Fruit fly (Drosophila melanogaster) Kc167 (cell line): ENCODE data around the gene CG7903.

Experiments used
- Myc ChIP-seq: fragments of >200 bp; optimal IDR thresholded peaks from 2 replicates; lab custom pipeline; 2017; ENCODE audit warnings: missing external identifiers
- Sin3A ChIP-seq: fragments of >200 bp; optimal IDR thresholded peaks from 2 replicates; lab custom pipeline; 2018; ENCODE audit warnings: missing external identifiers
- h ChIP-seq: fragments of >200 bp; optimal IDR thresholded peaks from 3 replicates; lab custom pipeline; 2018; ENCODE audit warnings: missing external identifiers
- insv ChIP-seq: fragments of >200 bp; optimal IDR thresholded peaks from 3 replicates; lab custom pipeline; 2018; ENCODE audit warnings: missing external identifiers
- psq ChIP-seq: fragments of >200 bp; optimal IDR thresholded peaks from 2 replicates; lab custom pipeline; 2017; ENCODE audit warnings: missing external identifiers
- ttk ChIP-seq: sonication (Bioruptor generic); optimal IDR thresholded peaks from 2 replicates; lab custom pipeline; 2017; ENCODE audit warnings: missing external identifiers

DNA sequence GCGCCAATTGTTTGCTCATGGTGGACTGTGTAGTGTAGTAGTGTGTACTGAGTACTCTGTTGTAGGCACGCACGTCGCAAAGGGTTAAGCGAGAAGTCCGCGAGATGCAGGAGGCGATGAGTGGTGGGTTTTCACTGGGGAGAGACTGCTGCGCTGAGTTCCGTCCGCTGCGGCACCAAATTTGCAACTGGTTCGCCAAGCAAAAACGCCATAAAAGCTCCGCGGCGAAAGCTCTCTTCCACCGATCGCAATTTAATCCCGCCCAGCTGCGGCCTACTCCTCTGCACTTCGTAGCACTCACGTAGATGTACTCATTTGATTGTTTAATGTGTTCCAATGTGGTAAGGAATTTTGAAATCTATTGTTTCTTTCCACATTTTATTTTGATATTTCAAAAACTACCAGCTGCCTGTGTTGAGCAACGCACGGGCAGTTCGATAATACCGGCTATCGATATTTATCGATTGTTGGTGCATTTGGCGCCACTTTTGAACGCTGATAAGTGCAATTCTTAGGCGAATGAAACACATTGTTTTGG, 20.0 kb upstream of the CG7903 start, which contains the start of gene CG7920:
- TF ChIP-seq Myc (lab: Kevin White, UChicago) (no peak), Sin3A (lab: Kevin White, UChicago) (no peak), h (lab: Kevin White, UChicago) (no peak), psq (lab: Kevin White, UChicago) (no peak), ttk (lab: Kevin White, UChicago) (no peak), insv (no peak)
